Worm (Caenorhabditis elegans) whole organism, midembryonic: ENCODE measurements around the gene ppm-1.G.

Experiments used
- T22C8.4 ChIP-seq: fragments of 200-800 bp; sonication (Bioruptor generic); IDR thresholded peaks from 2 replicates; pipeline ENCODE4 v1.3.6; 2022; ENCODE audit warnings: missing genetic modification characterization, missing compliant biosample characterization
- cog-1 ChIP-seq: sonication (generic microtip); optimal IDR thresholded peaks from 2 replicates; lab custom pipeline; 2016; ENCODE audit warnings: missing genetic modification characterization, missing compliant biosample characterization
- flt-1 ChIP-seq: fragments of 200-800 bp; sonication (Bioruptor generic); IDR thresholded peaks from 2 replicates; pipeline ENCODE4 v1.3.6; 2022; ENCODE audit warnings: missing genetic modification characterization, missing compliant biosample characterization
- klf-2 ChIP-seq: fragments of 200-800 bp; sonication (Bioruptor generic); conservative IDR thresholded peaks from 2 replicates; pipeline ENCODE4 v1.3.6; 2022; ENCODE audit warnings: missing genetic modification reagents, missing genetic modification characterization, missing compliant biosample characterization
- med-1 ChIP-seq: sonication (generic microtip); optimal IDR thresholded peaks from 2 replicates; lab custom pipeline; 2017; ENCODE audit warnings: missing genetic modification characterization, mild to moderate bottlenecking, missing compliant biosample characterization, antibody characterized with exemption, missing genetic modification reagents; ENCODE audit not compliant: insufficient read depth
- ref-1 ChIP-seq: fragments of 200-800 bp; sonication (Bioruptor generic); conservative IDR thresholded peaks from 2 replicates; pipeline ENCODE4 v1.3.6; 2022; ENCODE audit warnings: missing genetic modification reagents, missing genetic modification characterization, missing compliant biosample characterization
- tab-1 ChIP-seq: fragments of 200-800 bp; sonication (Bioruptor generic); IDR thresholded peaks from 2 replicates; pipeline ENCODE4 v1.3.6; 2022; ENCODE audit warnings: missing genetic modification characterization, missing compliant biosample characterization
- ztf-23 ChIP-seq: fragments of 200-800 bp; sonication (Bioruptor generic); IDR thresholded peaks from 2 replicates; pipeline ENCODE4 v1.3.6; 2022; ENCODE audit warnings: missing genetic modification reagents, missing genetic modification characterization, missing compliant biosample characterization
- ztf-29 ChIP-seq: fragments of 200-800 bp; sonication (Bioruptor generic); IDR thresholded peaks from 2 replicates; pipeline ENCODE4 v1.3.6; 2022; ENCODE audit warnings: missing genetic modification reagents, missing genetic modification characterization, missing compliant biosample characterization

Gene ppm-1.G

ce11 chrIII:761476-761875 lies 22.0 kb upstream of the ppm-1.G start, which contains the start of gene nlp-52:
TSS of gene nlp-52 (plus strand) at chrIII:761776.
- TF ChIP-seq cog-1 (tag; lab: Kevin White, UChicago) (no peak), T22C8.4 (GFP tag; lab: Robert Waterston, UW) (no peak)

- no peak for TF ChIP-seq cog-1 (tag; lab: Kevin White, UChicago)
- TF ChIP-seq T22C8.4 (GFP tag; lab: Robert Waterston, UW) = no peak
- TF ChIP-seq ztf-29 = no peak
Measured at ce11 chrIII:762508-762907, 21.0 kb upstream of the ppm-1.G start.

ce11 chrIII:764404-764803 lies 19.1 kb upstream of the ppm-1.G start:
- no peak for TF ChIP-seq cog-1 (tag; lab: Kevin White, UChicago)
- TF ChIP-seq flt-1 = no peak
- TF ChIP-seq med-1 (GFP tag; lab: Kevin White, UChicago) = no peak
- no peak for TF ChIP-seq klf-2 (GFP tag; lab: Robert Waterston, UW)
- TF ChIP-seq ztf-23 (GFP tag; lab: Robert Waterston, UW) = no peak
- no peak for TF ChIP-seq tab-1 (GFP tag; lab: Robert Waterston, UW)
- TF ChIP-seq T22C8.4 (GFP tag; lab: Robert Waterston, UW) = no peak
- no peak for TF ChIP-seq ztf-29
- TF ChIP-seq ref-1 (GFP tag; lab: Robert Waterston, UW) = no peak

ce11 chrIII:764884-765283 lies 18.6 kb upstream of the ppm-1.G start, which contains the start of gene ptl-1:
TSS of gene ptl-1 (plus strand) at chrIII:765184.
- TF ChIP-seq klf-2 (GFP tag; lab: Robert Waterston, UW) (no peak), cog-1 (tag; lab: Kevin White, UChicago) (no peak), ref-1 (GFP tag; lab: Robert Waterston, UW) (no peak), flt-1 (no peak), T22C8.4 (GFP tag; lab: Robert Waterston, UW) (no peak), ztf-23 (GFP tag; lab: Robert Waterston, UW) (no peak), tab-1 (GFP tag; lab: Robert Waterston, UW) (no peak), med-1 (GFP tag; lab: Kevin White, UChicago) (no peak), ztf-29 (no peak)

DNA sequence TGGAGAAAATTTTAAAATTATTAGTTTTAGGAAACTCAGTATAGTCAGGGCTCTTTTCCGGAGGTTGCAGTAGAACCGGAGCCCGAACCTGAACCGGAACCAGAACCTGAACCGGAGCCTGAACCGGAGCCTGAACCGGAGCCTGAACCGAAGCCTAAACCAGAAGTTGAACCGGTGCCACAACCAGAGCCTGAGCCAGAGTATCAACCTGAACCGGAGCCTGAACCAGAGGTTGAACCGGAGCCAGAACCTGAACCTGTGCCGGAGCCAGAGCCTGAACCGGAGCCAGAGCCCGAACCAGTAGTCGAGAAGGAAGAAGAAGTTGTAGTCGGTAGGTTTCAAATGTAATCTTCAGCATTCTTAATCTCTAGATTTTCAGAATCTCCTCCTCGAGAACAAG lies 15.0 kb upstream of the ppm-1.G start:
- TF ChIP-seq klf-2 (GFP tag; lab: Robert Waterston, UW) = no peak
- TF ChIP-seq tab-1 (GFP tag; lab: Robert Waterston, UW) = no peak
- no peak for TF ChIP-seq flt-1
- no peak for TF ChIP-seq ztf-29
- TF ChIP-seq cog-1 (tag; lab: Kevin White, UChicago) = no peak
- no peak for TF ChIP-seq T22C8.4 (GFP tag; lab: Robert Waterston, UW)
- TF ChIP-seq med-1 (GFP tag; lab: Kevin White, UChicago) = no peak

- TF ChIP-seq ztf-29 (no peak), klf-2 (GFP tag; lab: Robert Waterston, UW) (no peak), med-1 (GFP tag; lab: Kevin White, UChicago) (no peak), flt-1 (no peak), ztf-23 (GFP tag; lab: Robert Waterston, UW) (no peak), ref-1 (GFP tag; lab: Robert Waterston, UW) (no peak), cog-1 (tag; lab: Kevin White, UChicago) (no peak)
Measured at ce11 chrIII:770958-771357, 12.5 kb upstream of the ppm-1.G start, which contains the start of gene tpst-2. TSS of gene tpst-2 (plus strand) at chrIII:771258.

ce11 chrIII:772675-773074 lies 10.8 kb upstream of the ppm-1.G start:
- TF ChIP-seq T22C8.4 (GFP tag; lab: Robert Waterston, UW) (no peak), flt-1 (no peak)

- TF ChIP-seq flt-1 (no peak), tab-1 (GFP tag; lab: Robert Waterston, UW) (no peak), ref-1 (GFP tag; lab: Robert Waterston, UW) (no peak), T22C8.4 (GFP tag; lab: Robert Waterston, UW) (no peak), ztf-29 (no peak), cog-1 (tag; lab: Kevin White, UChicago) (no peak), klf-2 (GFP tag; lab: Robert Waterston, UW) (no peak), med-1 (GFP tag; lab: Kevin White, UChicago) (no peak), ztf-23 (GFP tag; lab: Robert Waterston, UW) (no peak)
Measured at ce11 chrIII:773114-773513, 10.4 kb upstream of the ppm-1.G start, which contains the start of gene cyn-6. TSS of gene cyn-6 (plus strand) at chrIII:773414.

- TF ChIP-seq flt-1 (no peak), cog-1 (tag; lab: Kevin White, UChicago) (no peak), med-1 (GFP tag; lab: Kevin White, UChicago) (no peak), T22C8.4 (GFP tag; lab: Robert Waterston, UW) (no peak), ref-1 (GFP tag; lab: Robert Waterston, UW) (no peak), tab-1 (GFP tag; lab: Robert Waterston, UW) (no peak), ztf-29 (no peak), klf-2 (GFP tag; lab: Robert Waterston, UW) (no peak), ztf-23 (GFP tag; lab: Robert Waterston, UW) (no peak)
Measured at ce11 chrIII:775443-775842, 8.1 kb upstream of the ppm-1.G start.

DNA sequence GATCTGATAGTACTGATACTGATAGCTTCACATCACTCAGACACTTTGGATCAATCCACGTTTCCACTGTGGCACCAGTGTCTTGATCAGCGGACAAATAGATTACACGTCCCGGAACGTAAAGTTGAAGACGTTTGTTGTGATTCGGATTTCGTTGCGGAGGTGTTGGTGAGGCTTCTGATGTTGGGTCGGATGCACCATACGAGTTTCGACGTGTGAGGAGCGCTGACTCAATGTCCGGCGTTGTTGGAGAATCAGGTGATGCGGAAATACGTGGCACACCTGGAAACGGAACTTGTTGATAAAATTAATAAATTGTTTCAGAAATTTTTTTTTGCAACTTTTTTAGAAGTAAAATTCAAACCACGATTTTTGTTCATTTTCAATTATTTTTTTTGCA lies 4.7 kb upstream of the ppm-1.G start, which contains the start of gene alh-11:
TSS of gene alh-11 (minus strand) at position 101 of the 400 bp plus-strand sequence.
- TF ChIP-seq med-1 (GFP tag; lab: Kevin White, UChicago) (no peak), cog-1 (tag; lab: Kevin White, UChicago) (no peak)

- TF ChIP-seq ref-1 (GFP tag; lab: Robert Waterston, UW) (no peak), ztf-29 (no peak), flt-1 (no peak), cog-1 (tag; lab: Kevin White, UChicago) (no peak), T22C8.4 (GFP tag; lab: Robert Waterston, UW) (no peak), tab-1 (GFP tag; lab: Robert Waterston, UW) (no peak), ztf-23 (GFP tag; lab: Robert Waterston, UW) (no peak), klf-2 (GFP tag; lab: Robert Waterston, UW) (no peak), med-1 (GFP tag; lab: Kevin White, UChicago) (no peak)
Measured at ce11 chrIII:782503-782902, 1.0 kb upstream of the ppm-1.G start.
